Fruit fly (Drosophila melanogaster) whole organism, pupa: Measurements from ENCODE around the gene CG11109.

Source experiments
- CG10348 ChIP-seq: fragments of 200-800 bp; sonication (Bioruptor generic); IDR thresholded peaks from 2 replicates; pipeline ENCODE4 v1.3.6; 2022; ENCODE audit warnings: missing biosample characterization, missing genetic modification characterization
- CG12605 ChIP-seq: fragments of 200-800 bp; sonication (Bioruptor generic); IDR thresholded peaks from 2 replicates; pipeline ENCODE4 v1.3.6; 2022; ENCODE audit warnings: missing biosample characterization, missing genetic modification characterization
- CG13204 ChIP-seq: fragments of 200-800 bp; sonication (Bioruptor generic); optimal IDR thresholded peaks from 2 replicates; lab custom pipeline; 2018; ENCODE audit warnings: missing biosample characterization, mild to moderate bottlenecking, missing genetic modification characterization, moderate library complexity
- CG14655 ChIP-seq: fragments of 200-800 bp; sonication (Bioruptor generic); optimal IDR thresholded peaks from 3 replicates; lab custom pipeline; 2017; ENCODE audit warnings: mild to moderate bottlenecking, missing biosample characterization, missing genetic modification reagents, missing genetic modification characterization
- CG15710 ChIP-seq: fragments of 200-800 bp; sonication (Bioruptor generic); optimal IDR thresholded peaks from 2 replicates; lab custom pipeline; 2018; ENCODE audit warnings: missing biosample characterization, mild to moderate bottlenecking, missing genetic modification characterization, moderate library complexity
- CG17806 ChIP-seq: fragments of 200-800 bp; sonication (Bioruptor generic); optimal IDR thresholded peaks from 2 replicates; lab custom pipeline; 2018; ENCODE audit warnings: missing biosample characterization, mild to moderate bottlenecking, missing genetic modification characterization, moderate library complexity
- CG32121 ChIP-seq: fragments of 200-800 bp; sonication (Bioruptor generic); IDR thresholded peaks from 2 replicates; pipeline ENCODE4 v1.3.6; 2022; ENCODE audit warnings: missing biosample characterization, missing genetic modification characterization
- CG34367 ChIP-seq: fragments of 200-800 bp; sonication (Bioruptor generic); optimal IDR thresholded peaks from 2 replicates; lab custom pipeline; 2018; ENCODE audit warnings: missing biosample characterization, mild to moderate bottlenecking, missing genetic modification characterization
- CG4496 ChIP-seq: fragments of 200-800 bp; sonication (Bioruptor generic); IDR thresholded peaks from 3 replicates; pipeline ENCODE4 v1.3.6; 2022; ENCODE audit warnings: missing biosample characterization, missing genetic modification characterization
- CG8159 ChIP-seq: fragments of 200-800 bp; sonication (Bioruptor generic); optimal IDR thresholded peaks from 3 replicates; lab custom pipeline; 2018; ENCODE audit warnings: missing biosample characterization, mild to moderate bottlenecking, missing genetic modification characterization, moderate library complexity
- CG8301 ChIP-seq: fragments of 200-800 bp; sonication (Bioruptor generic); optimal IDR thresholded peaks from 2 replicates; lab custom pipeline; 2018; ENCODE audit warnings: missing biosample characterization, mild to moderate bottlenecking, missing genetic modification characterization
- CG9948 ChIP-seq: fragments of 200-800 bp; sonication (Bioruptor generic); optimal IDR thresholded peaks from 2 replicates; lab custom pipeline; 2018; ENCODE audit warnings: missing biosample characterization, mild to moderate bottlenecking, missing genetic modification characterization, moderate library complexity
- D1 ChIP-seq: fragments of 200-800 bp; sonication (Bioruptor generic); optimal IDR thresholded peaks from 2 replicates; lab custom pipeline; 2018; ENCODE audit warnings: missing biosample characterization, mild to moderate bottlenecking, missing genetic modification characterization, moderate library complexity
- EcR ChIP-seq: fragments of 200-800 bp; sonication (Bioruptor generic); optimal IDR thresholded peaks from 3 replicates; lab custom pipeline; 2019; ENCODE audit warnings: missing biosample characterization, missing genetic modification characterization, mild to moderate bottlenecking, moderate library complexity, missing genetic modification reagents
- Ets98B ChIP-seq: fragments of 200-800 bp; sonication (Bioruptor generic); IDR thresholded peaks from 2 replicates; pipeline ENCODE4 v1.3.6; 2022; ENCODE audit warnings: missing biosample characterization, missing genetic modification characterization
- Pif1A ChIP-seq: fragments of 200-800 bp; sonication (Bioruptor generic); optimal IDR thresholded peaks from 3 replicates; lab custom pipeline; 2016; ENCODE audit warnings: missing biosample characterization, missing genetic modification characterization
- Pif1B ChIP-seq: fragments of 200-800 bp; sonication (Bioruptor generic); optimal IDR thresholded peaks from 3 replicates; lab custom pipeline; 2016; ENCODE audit warnings: missing biosample characterization, missing genetic modification characterization
- Snoo ChIP-seq: fragments of 200-800 bp; sonication (Bioruptor generic); optimal IDR thresholded peaks from 3 replicates; lab custom pipeline; 2017; ENCODE audit warnings: missing biosample characterization, mild to moderate bottlenecking, missing genetic modification characterization, inconsistent platforms
- fd96Ca ChIP-seq: fragments of 200-800 bp; sonication (Bioruptor generic); IDR thresholded peaks from 3 replicates; pipeline ENCODE4 v1.3.6; 2022; ENCODE audit warnings: missing biosample characterization, missing genetic modification characterization
- gl ChIP-seq: fragments of 200-800 bp; sonication (Bioruptor generic); optimal IDR thresholded peaks from 2 replicates; lab custom pipeline; 2018; ENCODE audit warnings: missing biosample characterization, mild to moderate bottlenecking, missing genetic modification characterization
- rn ChIP-seq: fragments of 200-800 bp; sonication (Bioruptor generic); IDR thresholded peaks from 2 replicates; pipeline ENCODE4 v1.3.6; 2022; ENCODE audit warnings: missing biosample characterization, missing genetic modification characterization

The CG11109 gene

dm6 chr3L:22884481-22884880 lies 12.5 kb downstream of the CG11109 start:
- TF ChIP-seq Pif1A (GFP tag; lab: Kevin White, UChicago): no peak
- no peak for TF ChIP-seq CG17806 (tag; lab: Kevin White, UChicago)
- TF ChIP-seq Snoo: no peak
- no peak for TF ChIP-seq rn (GFP tag; lab: Robert Waterston, UW)
- TF ChIP-seq CG10348 (GFP tag; lab: Robert Waterston, UW): no peak
- TF ChIP-seq gl (tag; lab: Kevin White, UChicago): no peak
- TF ChIP-seq Pif1B (GFP tag; lab: Kevin White, UChicago): no peak
- TF ChIP-seq CG34367 (tag; lab: Kevin White, UChicago): no peak
- TF ChIP-seq CG8301: no peak
- no peak for TF ChIP-seq CG9948 (tag; lab: Kevin White, UChicago)
- TF ChIP-seq fd96Ca (GFP tag; lab: Robert Waterston, UW): no peak
- TF ChIP-seq D1 (tag; lab: Kevin White, UChicago): no peak
- no peak for TF ChIP-seq CG32121 (GFP tag; lab: Robert Waterston, UW)
- TF ChIP-seq Ets98B (GFP tag; lab: Robert Waterston, UW): no peak
- TF ChIP-seq CG8159 (tag; lab: Kevin White, UChicago): no peak
- TF ChIP-seq CG12605 (GFP tag; lab: Robert Waterston, UW): no peak
- TF ChIP-seq CG14655 (GFP tag; lab: Kevin White, UChicago): no peak

- no peak for TF ChIP-seq Pif1B (GFP tag; lab: Kevin White, UChicago)
- TF ChIP-seq, all 21 proteins: peak for 0
Observed at dm6 chr3L:22885843-22886242, 13.8 kb downstream of the CG11109 start.

dm6 chr3L:22886939-22887338 lies 14.9 kb downstream of the CG11109 start:
- TF ChIP-seq CG32121 (GFP tag; lab: Robert Waterston, UW) (no peak), CG10348 (GFP tag; lab: Robert Waterston, UW) (no peak), CG34367 (tag; lab: Kevin White, UChicago) (no peak), EcR (GFP tag; lab: Kevin White, UChicago) (peak; percentile 47)

dm6 chr3L:22887677-22888076 lies 15.7 kb downstream of the CG11109 start:
- TF ChIP-seq fd96Ca (GFP tag; lab: Robert Waterston, UW) (no peak), CG14655 (GFP tag; lab: Kevin White, UChicago) (no peak), CG10348 (GFP tag; lab: Robert Waterston, UW) (no peak)

- no peak for TF ChIP-seq CG12605 (GFP tag; lab: Robert Waterston, UW)
Observed at dm6 chr3L:22888591-22889258, 16.7 kb downstream of the CG11109 start.

- TF ChIP-seq Ets98B (GFP tag; lab: Robert Waterston, UW): no peak
- no peak for TF ChIP-seq CG8301
- no peak for TF ChIP-seq CG10348 (GFP tag; lab: Robert Waterston, UW)
- TF ChIP-seq gl (tag; lab: Kevin White, UChicago): no peak
- no peak for TF ChIP-seq CG13204
- TF ChIP-seq CG8159 (tag; lab: Kevin White, UChicago): no peak
- TF ChIP-seq CG14655 (GFP tag; lab: Kevin White, UChicago): no peak
- TF ChIP-seq CG9948 (tag; lab: Kevin White, UChicago): no peak
- TF ChIP-seq fd96Ca (GFP tag; lab: Robert Waterston, UW): no peak
- no peak for TF ChIP-seq CG15710
- no peak for TF ChIP-seq CG34367 (tag; lab: Kevin White, UChicago)
Observed at dm6 chr3L:22890024-22890423, 18.0 kb downstream of the CG11109 start.

dm6 chr3L:22891009-22891408 lies 19.0 kb downstream of the CG11109 start:
- TF ChIP-seq CG14655 (GFP tag; lab: Kevin White, UChicago) (no peak), CG10348 (GFP tag; lab: Robert Waterston, UW) (no peak), EcR (GFP tag; lab: Kevin White, UChicago) (no peak), CG8159 (tag; lab: Kevin White, UChicago) (no peak), gl (tag; lab: Kevin White, UChicago) (no peak), CG32121 (GFP tag; lab: Robert Waterston, UW) (no peak), D1 (tag; lab: Kevin White, UChicago) (no peak), rn (GFP tag; lab: Robert Waterston, UW) (no peak), CG9948 (tag; lab: Kevin White, UChicago) (no peak), CG34367 (tag; lab: Kevin White, UChicago) (no peak), Pif1B (GFP tag; lab: Kevin White, UChicago) (no peak), CG4496 (GFP tag; lab: Robert Waterston, UW) (no peak), Pif1A (GFP tag; lab: Kevin White, UChicago) (no peak), CG12605 (GFP tag; lab: Robert Waterston, UW) (no peak), CG8301 (no peak), Snoo (no peak), Ets98B (GFP tag; lab: Robert Waterston, UW) (no peak), fd96Ca (GFP tag; lab: Robert Waterston, UW) (no peak)
